Worm (Caenorhabditis elegans): ENCODE measurements around the gene dpy-28.
A peak's percentile ranks its signal among the peaks of the same experiment; 100 is the strongest.

The dpy-28 gene

ce11 chrIII:10740518-10740917 is 22.4 kb upstream of the dpy-28 start, which contains the start of gene K01G5.8:
Gene K01G5.8 (minus strand): TSS chrIII:10740772.
- TF ChIP-seq hlh-13 (GFP tag; optimal IDR thresholded peaks at IDR 0.05) (no peak), K02D7.2 (tag; optimal IDR thresholded peaks at IDR 0.05) (no peak), elt-2 (tag; optimal IDR thresholded peaks at IDR 0.05) (no peak), pqm-1 (tag; optimal IDR thresholded peaks at IDR 0.05) (no peak), ceh-31 (tag; optimal IDR thresholded peaks at IDR 0.05) (no peak), ceh-18 (tag; optimal IDR thresholded peaks at IDR 0.05) (no peak), fkh-10 (GFP tag; optimal IDR thresholded peaks at IDR 0.05) (no peak), K09A11.1 (tag; optimal IDR thresholded peaks at IDR 0.05; ENCODE audit: insufficient read depth) (no peak), odd-2 (tag; optimal IDR thresholded peaks at IDR 0.05) (no peak), ama-1 (optimal IDR thresholded peaks at IDR 0.05) (no peak), C08G9.2 (tag; optimal IDR thresholded peaks at IDR 0.05) (no peak), npax-4 (tag; optimal IDR thresholded peaks at IDR 0.05) (no peak), sox-2 (GFP tag; IDR thresholded peaks at IDR 0.05) (no peak)

- TF ChIP-seq tbx-2 (tag; optimal IDR thresholded peaks at IDR 0.05) (peak; percentile 21), ceh-14 (tag; optimal IDR thresholded peaks at IDR 0.05) (peak; percentile 11), Y22D7AL.16 (tag; optimal IDR thresholded peaks at IDR 0.05) (no peak), ets-4 (tag; optimal IDR thresholded peaks at IDR 0.05) (no peak), nfya-1 (tag; optimal IDR thresholded peaks at IDR 0.05) (peak; percentile 34), elt-2 (tag; optimal IDR thresholded peaks at IDR 0.05) (peak; percentile 37), pag-3 (tag; optimal IDR thresholded peaks at IDR 0.05; ENCODE audit: borderline replicate concordance) (no peak), nhr-232 (tag; optimal IDR thresholded peaks at IDR 0.05) (no peak), ceh-34 (tag; optimal IDR thresholded peaks at IDR 0.05) (peak; percentile 24), ceh-31 (tag; optimal IDR thresholded peaks at IDR 0.05) (peak; percentile 21), ceh-30 (tag; optimal IDR thresholded peaks at IDR 0.05) (peak; percentile 32), hlh-8 (tag; optimal IDR thresholded peaks at IDR 0.05) (no peak), unc-42 (tag; optimal IDR thresholded peaks at IDR 0.05) (peak; percentile 31), hlh-13 (GFP tag; optimal IDR thresholded peaks at IDR 0.05) (no peak), nhr-11 (tag; optimal IDR thresholded peaks at IDR 0.05) (no peak), sox-2 (GFP tag; IDR thresholded peaks at IDR 0.05) (no peak), fax-1 (tag; optimal IDR thresholded peaks at IDR 0.05) (no peak), sdc-2 (tag; optimal IDR thresholded peaks at IDR 0.05) (no peak)
Measured at ce11 chrIII:10742382-10742860, 20.5 kb upstream of the dpy-28 start, which contains the start of the genes tbb-1 and rib-2. Gene tbb-1 (minus strand): TSS chrIII:10742432. Gene rib-2 (plus strand): TSS chrIII:10742810.

ce11 chrIII:10746406-10746807 is 16.5 kb upstream of the dpy-28 start:
- TF ChIP-seq tbx-7 (tag; optimal IDR thresholded peaks at IDR 0.05), result no peak
- TF ChIP-seq T23F11.4 (GFP tag; optimal IDR thresholded peaks at IDR 0.05), result no peak
- TF ChIP-seq tbx-2 (tag; optimal IDR thresholded peaks at IDR 0.05), result no peak
- TF ChIP-seq ceh-31 (tag; optimal IDR thresholded peaks at IDR 0.05), result no peak
- no peak for TF ChIP-seq C08G9.2 (tag; optimal IDR thresholded peaks at IDR 0.05)
- no peak for TF ChIP-seq che-1 (tag; optimal IDR thresholded peaks at IDR 0.05)
- TF ChIP-seq pha-4 (tag; optimal IDR thresholded peaks at IDR 0.05), result no peak
- TF ChIP-seq K02D7.2 (tag; optimal IDR thresholded peaks at IDR 0.05), result no peak
- TF ChIP-seq eyg-1 (tag; optimal IDR thresholded peaks at IDR 0.05), result no peak

ce11 chrIII:10747620-10748479 is 15.1 kb upstream of the dpy-28 start, which contains the start of the genes ran-1 and dkc-1:
Gene ran-1 (minus strand): TSS chrIII:10747728.
Gene dkc-1 (plus strand): TSS chrIII:10748429.
- TF ChIP-seq lim-6 (tag; optimal IDR thresholded peaks at IDR 0.05) (no peak), fkh-10 (GFP tag; optimal IDR thresholded peaks at IDR 0.05) (no peak), tbx-2 (tag; optimal IDR thresholded peaks at IDR 0.05) (peak; percentile 9), dmd-4 (tag; optimal IDR thresholded peaks at IDR 0.05; ENCODE audit: borderline replicate concordance) (no peak), hlh-8 (tag; optimal IDR thresholded peaks at IDR 0.05) (no peak), ceh-34 (tag; optimal IDR thresholded peaks at IDR 0.05) (peak; percentile 8), ceh-6 (GFP tag; optimal IDR thresholded peaks at IDR 0.05) (no peak), ceh-31 (tag; optimal IDR thresholded peaks at IDR 0.05) (peak; percentile 49), unc-42 (tag; optimal IDR thresholded peaks at IDR 0.05) (peak; percentile 27), madf-2 (tag; optimal IDR thresholded peaks at IDR 0.05) (no peak), npax-4 (tag; optimal IDR thresholded peaks at IDR 0.05) (no peak), zip-5 (tag; optimal IDR thresholded peaks at IDR 0.05) (no peak), ceh-30 (tag; optimal IDR thresholded peaks at IDR 0.05) (no peak), mec-3 (tag; optimal IDR thresholded peaks at IDR 0.05; ENCODE audit: borderline replicate concordance) (no peak), pros-1 (tag; optimal IDR thresholded peaks at IDR 0.05) (no peak), pqm-1 (tag; optimal IDR thresholded peaks at IDR 0.05) (no peak), ahr-1 (tag; optimal IDR thresholded peaks at IDR 0.05) (no peak), C38D4.7 (GFP tag; optimal IDR thresholded peaks at IDR 0.05) (no peak), K02D7.2 (tag; optimal IDR thresholded peaks at IDR 0.05) (no peak), pha-2 (tag; optimal IDR thresholded peaks at IDR 0.05) (no peak), F13H6.1 (tag; optimal IDR thresholded peaks at IDR 0.05) (no peak), Y22D7AL.16 (tag; optimal IDR thresholded peaks at IDR 0.05) (no peak), C08G9.2 (tag; optimal IDR thresholded peaks at IDR 0.05) (no peak), fax-1 (tag; optimal IDR thresholded peaks at IDR 0.05) (no peak)

Data from whole organism, late embryonic.